Worm (Caenorhabditis elegans) whole organism, L2 larva: Measurements from ENCODE around the gene T09A5.5.

ENCODE experiments used
- ceh-16 ChIP-seq: fragments of 150-350 bp; optimal IDR thresholded peaks from 2 replicates; lab custom pipeline; 2014; ENCODE audit warnings: missing biosample characterization, missing genetic modification characterization
- ceh-82 ChIP-seq: fragments of 150-350 bp; optimal IDR thresholded peaks from 2 replicates; lab custom pipeline; 2014; ENCODE audit warnings: missing biosample characterization, missing genetic modification characterization
- elt-1 ChIP-seq: fragments of 150-350 bp; optimal IDR thresholded peaks from 2 replicates; lab custom pipeline; 2014; ENCODE audit warnings: missing biosample characterization, missing genetic modification characterization
- elt-3 ChIP-seq: sonication (generic microtip); optimal IDR thresholded peaks from 2 replicates; lab custom pipeline; 2017; ENCODE audit warnings: missing biosample characterization, missing genetic modification characterization
- nhr-237 ChIP-seq: fragments of 150-350 bp; optimal IDR thresholded peaks from 2 replicates; lab custom pipeline; 2014; ENCODE audit warnings: missing biosample characterization, missing genetic modification characterization
- zag-1 ChIP-seq: fragments of 150-350 bp; optimal IDR thresholded peaks from 2 replicates; lab custom pipeline; 2014; ENCODE audit warnings: missing biosample characterization, missing genetic modification characterization
- ztf-1 ChIP-seq: fragments of 200-800 bp; sonication (Bioruptor generic); conservative IDR thresholded peaks from 2 replicates; pipeline ENCODE4 v1.3.6; 2022; ENCODE audit warnings: missing genetic modification characterization, missing compliant biosample characterization
- ztf-11 ChIP-seq: sonication (generic microtip); optimal IDR thresholded peaks from 2 replicates; lab custom pipeline; 2017; ENCODE audit warnings: missing biosample characterization, missing genetic modification characterization

ce11 chrII:7889321-7889720 lies 35.7 kb upstream of the T09A5.5 start:
- TF ChIP-seq nhr-237 (tag; lab: Kevin White, UChicago) (no peak), elt-3 (tag; lab: Kevin White, UChicago) (no peak), ztf-1 (GFP tag; lab: Robert Waterston, UW) (no peak), elt-1 (no peak), ztf-11 (tag; lab: Kevin White, UChicago) (no peak), zag-1 (tag; lab: Kevin White, UChicago) (no peak), ceh-82 (tag; lab: Kevin White, UChicago) (no peak), ceh-16 (tag; lab: Kevin White, UChicago) (no peak)
